Worm (Caenorhabditis elegans) whole organism, mixed stage, embryonic: ENCODE data around the gene ZK742.4.

Source experiments
- cnd-1 ChIP-seq: fragments of 200-800 bp; sonication (Bioruptor generic); optimal IDR thresholded peaks from 2 replicates; lab custom pipeline; 2018; ENCODE audit warnings: mild to moderate bottlenecking, missing genetic modification characterization, missing compliant biosample characterization
- elt-1 ChIP-seq: sonication (generic microtip); optimal IDR thresholded peaks from 2 replicates; lab custom pipeline; 2017; ENCODE audit warnings: missing genetic modification characterization, mild to moderate bottlenecking, missing compliant biosample characterization, antibody characterized with exemption, moderate library complexity, borderline replicate concordance; ENCODE audit not compliant: insufficient read depth
- lin-13 ChIP-seq: fragments of 150-350 bp; optimal IDR thresholded peaks from 2 replicates; lab custom pipeline; 2014; ENCODE audit warnings: missing biosample characterization, missing genetic modification characterization
- lsy-2 ChIP-seq: fragments of 150-350 bp; optimal IDR thresholded peaks from 2 replicates; lab custom pipeline; 2014; ENCODE audit warnings: missing biosample characterization, missing genetic modification characterization
- mep-1 ChIP-seq: fragments of 150-350 bp; optimal IDR thresholded peaks from 2 replicates; lab custom pipeline; 2017; ENCODE audit warnings: missing biosample characterization, missing genetic modification reagents, missing genetic modification characterization, inconsistent platforms
- nhr-76 ChIP-seq: sonication (generic microtip); optimal IDR thresholded peaks from 2 replicates; lab custom pipeline; 2017; ENCODE audit warnings: missing biosample characterization, missing genetic modification characterization
- pha-4 ChIP-seq: fragments of 150-350 bp; optimal IDR thresholded peaks from 2 replicates; lab custom pipeline; 2018; ENCODE audit warnings: missing biosample characterization, missing genetic modification reagents, missing genetic modification characterization
- sptf-1 ChIP-seq: sonication (generic microtip); optimal IDR thresholded peaks from 2 replicates; lab custom pipeline; 2017; ENCODE audit warnings: mild to moderate bottlenecking, missing genetic modification characterization, moderate library complexity, missing compliant biosample characterization
- tbx-8 ChIP-seq: fragments of 200-800 bp; sonication (Bioruptor generic); optimal IDR thresholded peaks from 2 replicates; lab custom pipeline; 2018; ENCODE audit warnings: mild to moderate bottlenecking, missing genetic modification characterization, moderate library complexity, missing compliant biosample characterization
- unc-120 ChIP-seq: sonication (generic microtip); optimal IDR thresholded peaks from 2 replicates; lab custom pipeline; 2017; ENCODE audit warnings: missing genetic modification characterization, missing compliant biosample characterization; ENCODE audit not compliant: poor library complexity, severe bottlenecking
- unc-39 ChIP-seq: fragments of 150-350 bp; optimal IDR thresholded peaks from 2 replicates; lab custom pipeline; 2014; ENCODE audit warnings: missing biosample characterization, missing genetic modification characterization
- unc-62 ChIP-seq: fragments of 150-350 bp; optimal IDR thresholded peaks from 2 replicates; lab custom pipeline; 2014; ENCODE audit warnings: missing biosample characterization, missing genetic modification reagents, missing genetic modification characterization
- ztf-11 ChIP-seq: fragments of 150-350 bp; optimal IDR thresholded peaks from 2 replicates; lab custom pipeline; 2014; ENCODE audit warnings: missing biosample characterization, missing genetic modification characterization

ce11 chrV:7854603-7855002 is 43.0 kb upstream of the ZK742.4 start, which contains the start of the genes C37C3.9 and C37C3.18:
- TF ChIP-seq pha-4 (tag; lab: Kevin White, UChicago) (peak; percentile 75), ztf-11 (tag; lab: Kevin White, UChicago) (no peak), lsy-2 (tag; lab: Kevin White, UChicago) (peak; percentile 51), unc-120 (tag; lab: Kevin White, UChicago) (peak; percentile 47), nhr-76 (tag; lab: Kevin White, UChicago) (no peak), unc-62 (GFP tag; lab: Kevin White, UChicago) (peak; percentile 46), tbx-8 (GFP tag; lab: Kevin White, UChicago) (no peak), unc-39 (tag; lab: Kevin White, UChicago) (no peak), sptf-1 (tag; lab: Kevin White, UChicago) (no peak), mep-1 (tag; lab: Kevin White, UChicago) (peak; percentile 58), lin-13 (tag; lab: Kevin White, UChicago) (no peak), cnd-1 (tag; lab: Kevin White, UChicago) (no peak), elt-1 (tag; lab: Kevin White, UChicago) (no peak)
